Fruit fly (Drosophila melanogaster) whole organism, embryonic: ENCODE data around the gene Rab9Db.

ENCODE experiments used
- Bgb ChIP-seq: fragments of 200-800 bp; sonication (Bioruptor generic); IDR thresholded peaks from 2 replicates; pipeline ENCODE4 v1.3.6; 2022; ENCODE audit warnings: missing biosample characterization, missing genetic modification characterization; ENCODE audit not compliant: partially characterized antibody
- CG10321 ChIP-seq: fragments of 200-800 bp; sonication (Bioruptor generic); IDR thresholded peaks from 2 replicates; pipeline ENCODE4 v1.3.6; 2022; ENCODE audit warnings: missing biosample characterization, missing genetic modification characterization
- CG15696 ChIP-seq: fragments of 200-800 bp; sonication (Bioruptor generic); optimal IDR thresholded peaks from 2 replicates; lab custom pipeline; 2019; ENCODE audit warnings: missing biosample characterization, mild to moderate bottlenecking, missing genetic modification characterization, moderate library complexity
- CG1603 ChIP-seq: fragments of 200-800 bp; sonication (Bioruptor generic); optimal IDR thresholded peaks from 2 replicates; lab custom pipeline; 2019; ENCODE audit warnings: missing biosample characterization, mild to moderate bottlenecking, missing genetic modification characterization, moderate library complexity
- CG1647 ChIP-seq: fragments of 200-800 bp; sonication (Bioruptor generic); optimal IDR thresholded peaks from 3 replicates; lab custom pipeline; 2016; ENCODE audit warnings: missing biosample characterization, missing genetic modification characterization
- CG32772 ChIP-seq: fragments of 200-800 bp; sonication (Bioruptor generic); IDR thresholded peaks from 2 replicates; pipeline ENCODE4 v1.3.6; 2022; ENCODE audit warnings: missing biosample characterization, missing genetic modification characterization
- CG33213 ChIP-seq: fragments of 200-800 bp; sonication (Bioruptor generic); optimal IDR thresholded peaks from 3 replicates; lab custom pipeline; 2016; ENCODE audit warnings: missing biosample characterization, missing genetic modification characterization
- CG34224 ChIP-seq: fragments of 200-800 bp; sonication (Bioruptor generic); IDR thresholded peaks from 3 replicates; pipeline ENCODE4 v1.3.6; 2022; ENCODE audit warnings: missing biosample characterization, missing genetic modification characterization; ENCODE audit not compliant: partially characterized antibody
- CG34376 ChIP-seq: fragments of 200-800 bp; sonication (Bioruptor generic); optimal IDR thresholded peaks from 2 replicates; lab custom pipeline; 2018; ENCODE audit warnings: missing biosample characterization, mild to moderate bottlenecking, missing genetic modification characterization
- CG6272 ChIP-seq: fragments of 200-800 bp; sonication (Bioruptor generic); IDR thresholded peaks from 2 replicates; pipeline ENCODE4 v1.3.6; 2022; ENCODE audit warnings: missing biosample characterization, missing genetic modification characterization
- CG6689 ChIP-seq: fragments of 200-800 bp; sonication (Bioruptor generic); IDR thresholded peaks from 2 replicates; pipeline ENCODE4 v1.3.6; 2022; ENCODE audit warnings: missing biosample characterization, missing genetic modification characterization
- CG7786 ChIP-seq: fragments of 200-800 bp; sonication (Bioruptor generic); optimal IDR thresholded peaks from 2 replicates; lab custom pipeline; 2016; ENCODE audit warnings: missing biosample characterization, missing genetic modification characterization
- CHES-1-like ChIP-seq: fragments of 200-800 bp; sonication (Bioruptor generic); optimal IDR thresholded peaks from 2 replicates; lab custom pipeline; 2016; ENCODE audit warnings: missing biosample characterization, missing genetic modification characterization
- Camta ChIP-seq: fragments of 200-800 bp; sonication (Bioruptor generic); optimal IDR thresholded peaks from 2 replicates; lab custom pipeline; 2016; ENCODE audit warnings: missing biosample characterization, missing genetic modification characterization
- CkIIα-i1 ChIP-seq: fragments of 200-800 bp; sonication (Bioruptor generic); IDR thresholded peaks from 2 replicates; pipeline ENCODE4 v1.3.6; 2022; ENCODE audit warnings: missing biosample characterization, missing genetic modification characterization
- Dp ChIP-seq: fragments of 200-800 bp; sonication (Bioruptor generic); optimal IDR thresholded peaks from 2 replicates; lab custom pipeline; 2018; ENCODE audit warnings: missing biosample characterization, mild to moderate bottlenecking, missing genetic modification characterization, moderate library complexity
- Elba2 ChIP-seq: fragments of 200-800 bp; sonication (Bioruptor generic); optimal IDR thresholded peaks from 3 replicates; lab custom pipeline; 2016; ENCODE audit warnings: missing biosample characterization, missing genetic modification characterization
- Ets65A ChIP-seq: fragments of 200-800 bp; sonication (Bioruptor generic); peaks from one replicate; lab custom pipeline; 2016; ENCODE audit warnings: missing biosample characterization, missing genetic modification characterization
- GATAe ChIP-seq: fragments of 200-800 bp; sonication (Bioruptor generic); conservative IDR thresholded peaks from 2 replicates; pipeline ENCODE4 v1.3.6; 2022; ENCODE audit warnings: missing biosample characterization, missing genetic modification characterization
- H2.0 ChIP-seq: fragments of 200-800 bp; sonication (Bioruptor generic); IDR thresholded peaks from 2 replicates; pipeline ENCODE4 v1.3.6; 2022; ENCODE audit warnings: missing biosample characterization, missing genetic modification characterization
- Hand ChIP-seq: fragments of 200-800 bp; sonication (Bioruptor generic); optimal IDR thresholded peaks from 2 replicates; lab custom pipeline; 2017; ENCODE audit warnings: mild to moderate bottlenecking, missing biosample characterization, missing genetic modification reagents, missing genetic modification characterization
- Hey ChIP-seq: fragments of 200-800 bp; sonication (Bioruptor generic); optimal IDR thresholded peaks from 3 replicates; lab custom pipeline; 2018; ENCODE audit warnings: missing biosample characterization, mild to moderate bottlenecking, missing genetic modification characterization
- Hr39 ChIP-seq: fragments of >200 bp; optimal IDR thresholded peaks from 2 replicates; lab custom pipeline; 2017
- Lhr ChIP-seq: fragments of 200-800 bp; sonication (Bioruptor generic); optimal IDR thresholded peaks from 3 replicates; lab custom pipeline; 2017; ENCODE audit warnings: mild to moderate bottlenecking, missing biosample characterization, missing genetic modification reagents, missing genetic modification characterization
- Myb ChIP-seq: fragments of 200-800 bp; sonication (Bioruptor generic); optimal IDR thresholded peaks from 2 replicates; lab custom pipeline; 2016; ENCODE audit warnings: missing biosample characterization, missing genetic modification characterization
- NK7.1 ChIP-seq: fragments of 200-800 bp; sonication (Bioruptor generic); optimal IDR thresholded peaks from 3 replicates; lab custom pipeline; 2016; ENCODE audit warnings: missing biosample characterization, missing genetic modification characterization
- Oli ChIP-seq: fragments of 200-800 bp; sonication (Bioruptor generic); optimal IDR thresholded peaks from 2 replicates; lab custom pipeline; 2018; ENCODE audit warnings: missing biosample characterization, mild to moderate bottlenecking, missing genetic modification characterization, moderate library complexity
- PHDP ChIP-seq: fragments of 200-800 bp; sonication (Bioruptor generic); optimal IDR thresholded peaks from 3 replicates; lab custom pipeline; 2018; ENCODE audit warnings: missing biosample characterization, mild to moderate bottlenecking, missing genetic modification characterization, moderate library complexity
- Sin3A ChIP-seq: fragments of >200 bp; optimal IDR thresholded peaks from 2 replicates; lab custom pipeline; 2018
- az2 ChIP-seq: fragments of 200-800 bp; sonication (Bioruptor generic); optimal IDR thresholded peaks from 3 replicates; lab custom pipeline; 2016; ENCODE audit warnings: missing biosample characterization, missing genetic modification characterization
- bowl ChIP-seq: fragments of 200-800 bp; sonication (Bioruptor generic); IDR thresholded peaks from 2 replicates; pipeline ENCODE4 v1.3.6; 2022; ENCODE audit warnings: missing biosample characterization, missing genetic modification characterization
- chm ChIP-seq: fragments of 200-800 bp; sonication (Bioruptor generic); IDR thresholded peaks from 2 replicates; pipeline ENCODE4 v1.3.6; 2022; ENCODE audit warnings: missing biosample characterization, missing genetic modification characterization
- crc ChIP-seq: fragments of 200-800 bp; sonication (Bioruptor generic); optimal IDR thresholded peaks from 2 replicates; lab custom pipeline; 2016; ENCODE audit warnings: missing biosample characterization, missing genetic modification characterization
- dm ChIP-seq: fragments of 200-800 bp; sonication (Bioruptor generic); optimal IDR thresholded peaks from 3 replicates; lab custom pipeline; 2016; ENCODE audit warnings: missing biosample characterization, missing genetic modification characterization
- gce ChIP-seq: fragments of 200-800 bp; sonication (Bioruptor generic); IDR thresholded peaks from 3 replicates; pipeline ENCODE4 v1.3.6; 2022; ENCODE audit warnings: missing biosample characterization, missing genetic modification characterization
- kay ChIP-seq: fragments of 200-800 bp; sonication (Bioruptor generic); optimal IDR thresholded peaks from 2 replicates; lab custom pipeline; 2016; ENCODE audit warnings: missing biosample characterization, missing genetic modification characterization
- lmd ChIP-seq: fragments of 200-800 bp; sonication (Bioruptor generic); IDR thresholded peaks from 2 replicates; pipeline ENCODE4 v1.3.6; 2022; ENCODE audit warnings: missing biosample characterization, missing genetic modification characterization
- lov ChIP-seq, 2 experiments: fragments of 200-800 bp in 1 of 2; fragments of >200 bp in 1 of 2; sonication (Bioruptor generic) in 1 of 2; IDR thresholded peaks in 1 of 2; optimal IDR thresholded peaks in 1 of 2; 2 replicates in 1 of 2; 3 replicates in 1 of 2; pipeline versions ENCODE4 v1.3.6 to Lab custom; 2017 to 2022; ENCODE audit warnings: missing biosample characterization in 1 of 2, missing genetic modification characterization in 1 of 2
- odd ChIP-seq: fragments of 200-800 bp; sonication (Bioruptor generic); optimal IDR thresholded peaks from 2 replicates; lab custom pipeline; 2017; ENCODE audit warnings: missing biosample characterization, mild to moderate bottlenecking, missing genetic modification characterization
- pnt ChIP-seq: fragments of 200-800 bp; sonication (Bioruptor generic); optimal IDR thresholded peaks from 3 replicates; lab custom pipeline; 2016; ENCODE audit warnings: missing biosample characterization, missing genetic modification characterization
- ranshi ChIP-seq: fragments of 200-800 bp; sonication (Bioruptor generic); IDR thresholded peaks from 2 replicates; pipeline ENCODE4 v1.3.6; 2022; ENCODE audit warnings: missing biosample characterization, missing genetic modification characterization
- ro ChIP-seq: fragments of 200-800 bp; sonication (Bioruptor generic); IDR thresholded peaks from 2 replicates; pipeline ENCODE4 v1.3.6; 2022; ENCODE audit warnings: missing biosample characterization, missing genetic modification characterization
- run ChIP-seq: fragments of 200-800 bp; sonication (Bioruptor generic); optimal IDR thresholded peaks from 3 replicates; lab custom pipeline; 2018; ENCODE audit warnings: missing biosample characterization, mild to moderate bottlenecking, missing genetic modification characterization
- sc ChIP-seq, 3 experiments: fragments of >200 bp in 2 of 3; fragments of 200-800 bp in 1 of 3; sonication (Bioruptor generic) in 1 of 3; optimal IDR thresholded peaks; 2 replicates in 2 of 3; 3 replicates in 1 of 3; lab custom pipeline; 2017; ENCODE audit warnings: mild to moderate bottlenecking in 1 of 3, missing biosample characterization in 1 of 3, missing genetic modification characterization in 1 of 3, missing genetic modification reagents in 1 of 3
- sens ChIP-seq: fragments of 200-800 bp; sonication (Bioruptor generic); peaks from one replicate; lab custom pipeline; 2016; ENCODE audit warnings: missing biosample characterization, missing genetic modification characterization
- tap ChIP-seq: fragments of 200-800 bp; optimal IDR thresholded peaks from 3 replicates; lab custom pipeline; 2019; ENCODE audit warnings: missing biosample characterization, mild to moderate bottlenecking, missing genetic modification characterization, moderate library complexity
- ttk ChIP-seq: fragments of 200-800 bp; sonication (Bioruptor generic); IDR thresholded peaks from 2 replicates; pipeline ENCODE4 v2.1.2; 2022; ENCODE audit warnings: missing biosample characterization, missing genetic modification characterization
- wek ChIP-seq: fragments of 200-800 bp; sonication (Bioruptor generic); optimal IDR thresholded peaks from 3 replicates; lab custom pipeline; 2018; ENCODE audit warnings: missing biosample characterization, mild to moderate bottlenecking, missing genetic modification characterization, moderate library complexity
- yki ChIP-seq: fragments of >200 bp; optimal IDR thresholded peaks from 3 replicates; lab custom pipeline; 2018
- z ChIP-seq: fragments of 200-800 bp; sonication (Bioruptor generic); IDR thresholded peaks from 3 replicates; pipeline ENCODE4 v1.3.6; 2022; ENCODE audit warnings: missing biosample characterization, missing genetic modification characterization
- zen ChIP-seq: fragments of 200-800 bp; sonication (Bioruptor generic); optimal IDR thresholded peaks from 3 replicates; lab custom pipeline; 2018; ENCODE audit warnings: missing biosample characterization, mild to moderate bottlenecking, missing genetic modification characterization, moderate library complexity

The Rab9Db gene

dm6 chrX:10600254-10600916 is 22.6 kb downstream of the Rab9Db start (continued):
- TF ChIP-seq CG33213 (GFP tag; lab: Kevin White, UChicago) (no peak), Hand (no peak), Ets65A (GFP tag; lab: Kevin White, UChicago) (peak; percentile 77), Elba2 (GFP tag; lab: Kevin White, UChicago) (no peak), kay (GFP tag; lab: Kevin White, UChicago) (no peak), Bgb (GFP tag; lab: Robert Waterston, UW) (no peak), PHDP (peak; percentile 45), yki (lab: Kevin White, UChicago) (no peak), Myb (GFP tag; lab: Kevin White, UChicago) (no peak), Camta (GFP tag; lab: Kevin White, UChicago) (no peak), ro (GFP tag; lab: Robert Waterston, UW) (no peak), az2 (GFP tag; lab: Kevin White, UChicago) (peak; percentile 45), dm (GFP tag; lab: Kevin White, UChicago) (peak; percentile 9), GATAe (GFP tag; lab: Robert Waterston, UW) (no peak), zen (peak; percentile 24), z (GFP tag; lab: Robert Waterston, UW) (no peak), wek (GFP tag; lab: Kevin White, UChicago) (no peak), ttk (GFP tag; lab: Robert Waterston, UW) (peak; percentile 76), Hr39 (lab: Kevin White, UChicago) (no peak), lov (optimal IDR thresholded peaks at IDR 0.05; lab: Kevin White, UChicago) (no peak), lov (GFP tag; IDR thresholded peaks at IDR 0.05; lab: Robert Waterston, UW) (0 out of 3 replicates have a peak, but pooled peaks have one; percentile 52), CG7786 (GFP tag; lab: Kevin White, UChicago) (peak; percentile 7), lmd (GFP tag; lab: Robert Waterston, UW) (peak; percentile 68), CHES-1-like (GFP tag; lab: Kevin White, UChicago) (no peak), Lhr (GFP tag; lab: Kevin White, UChicago) (no peak), CG6272 (GFP tag; lab: Robert Waterston, UW) (no peak), tap (peak; percentile 49), Sin3A (no peak), CG6689 (GFP tag; lab: Robert Waterston, UW) (0 out of 2 replicates have a peak, but pooled peaks have one; percentile 20), bowl (GFP tag; lab: Robert Waterston, UW) (no peak), ranshi (peak; percentile 66; the same call in 1 of the 2 replicates), CG1603 (tag; lab: Kevin White, UChicago) (peak; percentile 68), Dp (GFP tag; lab: Kevin White, UChicago) (peak; percentile 22), pnt (no peak), H2.0 (peak; percentile 69), NK7.1 (GFP tag; lab: Kevin White, UChicago) (no peak), CG34376 (GFP tag; lab: Kevin White, UChicago) (peak; percentile 64), CG10321 (GFP tag; lab: Robert Waterston, UW) (no peak), chm (GFP tag; lab: Robert Waterston, UW) (peak; percentile 38; the same call in 1 of the 2 replicates), sc (optimal IDR thresholded peaks at IDR 0.05; lab: Kevin White, UChicago) (no peak), sc (GFP tag; optimal IDR thresholded peaks at IDR 0.05; lab: Kevin White, UChicago) (no peak), odd (GFP tag; lab: Kevin White, UChicago) (no peak), run (no peak), Oli (tag; lab: Kevin White, UChicago) (peak; percentile 53), crc (GFP tag; lab: Kevin White, UChicago) (no peak), CG1647 (GFP tag; lab: Kevin White, UChicago) (peak; percentile 12), CkIIα-i1 (GFP tag; lab: Robert Waterston, UW) (no peak), CG15696 (no peak), CG34224 (GFP tag; lab: Robert Waterston, UW) (no peak), Hey (tag; lab: Kevin White, UChicago) (no peak), sens (GFP tag; lab: Kevin White, UChicago) (peak; percentile 86), gce (GFP tag; lab: Robert Waterston, UW) (peak; percentile 34; the same call in 1 of the 3 replicates), CG32772 (GFP tag; lab: Robert Waterston, UW) (peak; percentile 49; the same call in 1 of the 2 replicates)
